Worm (Caenorhabditis elegans) whole organism, mixed stage, embryonic: ENCODE data around the gene nspg-6.
A peak's percentile ranks its signal among the peaks of the same experiment; 100 is the strongest.

ENCODE experiments used
- bed-3 ChIP-seq: fragments of 200-800 bp; sonication (Bioruptor generic); optimal IDR thresholded peaks from 3 replicates; lab custom pipeline; 2018; ENCODE audit warnings: mild to moderate bottlenecking, missing genetic modification characterization, moderate library complexity, missing compliant biosample characterization
- blmp-1 ChIP-seq: fragments of 150-350 bp; optimal IDR thresholded peaks from 2 replicates; lab custom pipeline; 2014; ENCODE audit warnings: missing biosample characterization, missing genetic modification characterization
- ceh-43 ChIP-seq: fragments of 200-800 bp; sonication (Bioruptor generic); optimal IDR thresholded peaks from 2 replicates; lab custom pipeline; 2018; ENCODE audit warnings: mild to moderate bottlenecking, missing genetic modification characterization, moderate library complexity, missing compliant biosample characterization
- ces-1 ChIP-seq: fragments of 150-350 bp; optimal IDR thresholded peaks from 2 replicates; lab custom pipeline; 2014; ENCODE audit warnings: missing biosample characterization, missing genetic modification reagents, missing genetic modification characterization
- cnd-1 ChIP-seq: fragments of 200-800 bp; sonication (Bioruptor generic); optimal IDR thresholded peaks from 2 replicates; lab custom pipeline; 2018; ENCODE audit warnings: mild to moderate bottlenecking, missing genetic modification characterization, missing compliant biosample characterization
- drap-1 ChIP-seq: fragments of 200-800 bp; sonication (Bioruptor generic); optimal IDR thresholded peaks from 3 replicates; lab custom pipeline; 2018; ENCODE audit warnings: mild to moderate bottlenecking, missing genetic modification characterization, missing compliant biosample characterization
- elt-1 ChIP-seq: sonication (generic microtip); optimal IDR thresholded peaks from 2 replicates; lab custom pipeline; 2017; ENCODE audit warnings: missing genetic modification characterization, mild to moderate bottlenecking, missing compliant biosample characterization, antibody characterized with exemption, moderate library complexity, borderline replicate concordance; ENCODE audit not compliant: insufficient read depth
- elt-3 ChIP-seq: fragments of 150-350 bp; optimal IDR thresholded peaks from 2 replicates; lab custom pipeline; 2014; ENCODE audit warnings: missing biosample characterization, missing genetic modification characterization
- ham-2 ChIP-seq: fragments of 200-800 bp; sonication (Bioruptor generic); optimal IDR thresholded peaks from 2 replicates; lab custom pipeline; 2018; ENCODE audit warnings: mild to moderate bottlenecking, missing genetic modification characterization, missing compliant biosample characterization
- hlh-1 ChIP-seq: fragments of 150-350 bp; optimal IDR thresholded peaks from 2 replicates; lab custom pipeline; 2014; ENCODE audit warnings: missing biosample characterization, missing genetic modification reagents, missing genetic modification characterization
- lin-13 ChIP-seq: fragments of 150-350 bp; optimal IDR thresholded peaks from 2 replicates; lab custom pipeline; 2014; ENCODE audit warnings: missing biosample characterization, missing genetic modification characterization
- lin-32 ChIP-seq: fragments of 200-800 bp; sonication (Bioruptor generic); optimal IDR thresholded peaks from 2 replicates; lab custom pipeline; 2018; ENCODE audit warnings: mild to moderate bottlenecking, missing genetic modification characterization, missing compliant biosample characterization
- lsy-2 ChIP-seq: fragments of 150-350 bp; optimal IDR thresholded peaks from 2 replicates; lab custom pipeline; 2014; ENCODE audit warnings: missing biosample characterization, missing genetic modification characterization
- mab-5 ChIP-seq: fragments of 150-350 bp; optimal IDR thresholded peaks from 2 replicates; lab custom pipeline; 2014; ENCODE audit warnings: missing biosample characterization, missing genetic modification characterization
- mep-1 ChIP-seq: fragments of 150-350 bp; optimal IDR thresholded peaks from 2 replicates; lab custom pipeline; 2017; ENCODE audit warnings: missing biosample characterization, missing genetic modification reagents, missing genetic modification characterization, inconsistent platforms
- mls-2 ChIP-seq: sonication (generic microtip); optimal IDR thresholded peaks from 2 replicates; lab custom pipeline; 2016; ENCODE audit warnings: mild to moderate bottlenecking, missing genetic modification characterization, moderate library complexity, missing compliant biosample characterization
- nhr-12 ChIP-seq: fragments of 150-350 bp; optimal IDR thresholded peaks from 2 replicates; lab custom pipeline; 2014; ENCODE audit warnings: missing biosample characterization, missing genetic modification characterization
- nhr-2 ChIP-seq: fragments of 150-350 bp; optimal IDR thresholded peaks from 2 replicates; lab custom pipeline; 2014; ENCODE audit warnings: missing biosample characterization, missing genetic modification characterization
- nhr-237 ChIP-seq: fragments of 150-350 bp; optimal IDR thresholded peaks from 2 replicates; lab custom pipeline; 2014; ENCODE audit warnings: missing biosample characterization, missing genetic modification characterization
- nhr-28 ChIP-seq: fragments of 150-350 bp; optimal IDR thresholded peaks from 2 replicates; lab custom pipeline; 2014; ENCODE audit warnings: missing biosample characterization, missing genetic modification characterization
- pha-4 ChIP-seq: fragments of 150-350 bp; optimal IDR thresholded peaks from 2 replicates; lab custom pipeline; 2018; ENCODE audit warnings: missing biosample characterization, missing genetic modification reagents, missing genetic modification characterization
- sem-2 ChIP-seq: fragments of 200-800 bp; sonication (Bioruptor generic); optimal IDR thresholded peaks from 2 replicates; lab custom pipeline; 2018; ENCODE audit warnings: mild to moderate bottlenecking, missing genetic modification characterization, missing compliant biosample characterization
- sptf-1 ChIP-seq: sonication (generic microtip); optimal IDR thresholded peaks from 2 replicates; lab custom pipeline; 2017; ENCODE audit warnings: mild to moderate bottlenecking, missing genetic modification characterization, moderate library complexity, missing compliant biosample characterization
- tbx-8 ChIP-seq: fragments of 200-800 bp; sonication (Bioruptor generic); optimal IDR thresholded peaks from 2 replicates; lab custom pipeline; 2018; ENCODE audit warnings: mild to moderate bottlenecking, missing genetic modification characterization, moderate library complexity, missing compliant biosample characterization
- unc-120 ChIP-seq: sonication (generic microtip); optimal IDR thresholded peaks from 2 replicates; lab custom pipeline; 2017; ENCODE audit warnings: missing genetic modification characterization, missing compliant biosample characterization; ENCODE audit not compliant: poor library complexity, severe bottlenecking
- unc-39 ChIP-seq: fragments of 150-350 bp; optimal IDR thresholded peaks from 2 replicates; lab custom pipeline; 2014; ENCODE audit warnings: missing biosample characterization, missing genetic modification characterization
- unc-62 ChIP-seq: fragments of 150-350 bp; optimal IDR thresholded peaks from 2 replicates; lab custom pipeline; 2014; ENCODE audit warnings: missing biosample characterization, missing genetic modification reagents, missing genetic modification characterization
- zip-8 ChIP-seq: fragments of 150-350 bp; optimal IDR thresholded peaks from 2 replicates; lab custom pipeline; 2014; ENCODE audit warnings: missing biosample characterization, missing genetic modification characterization
- ztf-11 ChIP-seq: fragments of 150-350 bp; optimal IDR thresholded peaks from 2 replicates; lab custom pipeline; 2014; ENCODE audit warnings: missing biosample characterization, missing genetic modification characterization

The nspg-6 gene

DNA sequence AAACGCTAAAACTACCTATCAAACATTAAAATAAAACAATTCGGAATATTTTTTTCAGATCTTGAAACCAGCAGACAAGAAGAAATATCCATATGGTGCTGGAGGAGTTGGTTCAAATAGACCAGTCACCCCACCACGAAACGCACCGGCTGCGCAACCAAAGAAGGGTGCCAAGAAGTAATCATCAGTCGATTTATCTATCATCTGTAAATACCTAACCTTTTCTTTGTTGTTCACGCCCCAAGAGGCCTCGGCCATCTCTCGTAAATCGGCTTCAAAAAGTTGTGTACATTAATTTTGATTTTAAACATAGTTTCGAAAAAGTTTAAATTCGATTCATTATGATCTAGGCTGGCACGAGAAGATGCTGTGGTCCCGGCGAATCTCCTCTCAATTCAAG, 23.2 kb upstream of the nspg-6 start:
- TF ChIP-seq ceh-43 (GFP tag; lab: Kevin White, UChicago) (no peak), unc-39 (tag; lab: Kevin White, UChicago) (no peak), elt-1 (tag; lab: Kevin White, UChicago) (no peak), lsy-2 (tag; lab: Kevin White, UChicago) (no peak), pha-4 (tag; lab: Kevin White, UChicago) (no peak), mab-5 (tag; lab: Kevin White, UChicago) (no peak), ham-2 (no peak), nhr-2 (tag; lab: Kevin White, UChicago) (no peak), ztf-11 (tag; lab: Kevin White, UChicago) (no peak), cnd-1 (tag; lab: Kevin White, UChicago) (no peak), bed-3 (GFP tag; lab: Kevin White, UChicago) (no peak), nhr-12 (tag; lab: Kevin White, UChicago) (no peak), ces-1 (GFP tag; lab: Kevin White, UChicago) (no peak), lin-32 (no peak), elt-3 (no peak), blmp-1 (tag; lab: Kevin White, UChicago) (no peak)

DNA sequence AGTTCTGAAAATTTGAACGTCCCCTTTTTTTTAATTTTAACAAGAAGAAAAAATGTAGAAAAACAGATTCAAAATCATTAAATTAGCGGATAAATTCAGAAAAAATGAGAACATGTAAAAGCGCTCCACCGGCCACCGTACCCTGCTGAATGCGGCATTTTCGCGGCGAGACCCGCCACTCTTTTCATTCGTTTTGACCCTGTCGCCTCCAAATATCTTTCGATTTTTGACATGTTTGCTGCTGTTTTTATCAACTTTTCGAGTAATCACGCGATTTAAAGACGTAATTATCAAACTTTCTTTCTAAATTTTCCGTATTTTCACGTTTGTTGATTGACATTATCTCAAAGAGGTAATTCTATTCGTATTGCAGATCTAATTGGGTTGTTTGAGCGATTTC, 21.4 kb upstream of the nspg-6 start, which contains the start of gene gsp-2:
Gene gsp-2 (plus strand): TSS at position 374 of the 400 bp plus-strand sequence.
- TF ChIP-seq lsy-2 (tag; lab: Kevin White, UChicago) (peak; percentile 95), pha-4 (tag; lab: Kevin White, UChicago) (peak; percentile 43), hlh-1 (peak; percentile 59), drap-1 (GFP tag; lab: Kevin White, UChicago) (peak; percentile 43), sem-2 (GFP tag; lab: Kevin White, UChicago) (no peak), unc-120 (tag; lab: Kevin White, UChicago) (peak; percentile 7), ces-1 (GFP tag; lab: Kevin White, UChicago) (peak; percentile 45), nhr-237 (tag; lab: Kevin White, UChicago) (peak; percentile 73), mls-2 (tag; lab: Kevin White, UChicago) (no peak), lin-13 (tag; lab: Kevin White, UChicago) (peak; percentile 33), mep-1 (peak; percentile 84), tbx-8 (GFP tag; lab: Kevin White, UChicago) (no peak), sptf-1 (tag; lab: Kevin White, UChicago) (peak; percentile 29)

DNA sequence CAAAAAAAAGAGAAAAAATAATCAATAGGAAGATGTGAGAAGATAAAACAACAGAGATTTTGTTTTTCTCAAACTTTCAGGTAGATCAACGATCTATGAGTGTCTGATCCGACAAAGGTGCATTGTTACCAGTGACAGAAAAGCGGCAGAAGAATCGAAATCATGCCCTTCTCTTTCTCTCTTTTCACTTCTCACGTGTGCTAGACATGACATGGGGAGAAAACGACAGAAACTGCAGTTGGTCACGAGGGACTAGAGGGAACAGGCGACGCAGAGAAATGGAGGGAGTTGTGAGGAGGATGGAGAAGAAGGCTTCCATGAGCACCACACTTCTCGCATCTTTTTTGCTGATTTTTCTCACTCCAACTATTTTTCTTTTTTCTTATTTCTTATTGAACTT, 20.4 kb upstream of the nspg-6 start, which contains the start of gene F56C9.10:
Gene F56C9.10 (minus strand): TSS at position 97 of the 400 bp plus-strand sequence.
- TF ChIP-seq cnd-1 (tag; lab: Kevin White, UChicago), result peak; percentile 15
- TF ChIP-seq unc-62 (GFP tag; lab: Kevin White, UChicago), result peak; percentile 83
- TF ChIP-seq hlh-1, result peak; percentile 77
- TF ChIP-seq mab-5 (tag; lab: Kevin White, UChicago), result no peak
- no peak for TF ChIP-seq lsy-2 (tag; lab: Kevin White, UChicago)
- TF ChIP-seq unc-120 (tag; lab: Kevin White, UChicago), result peak; percentile 65
- TF ChIP-seq sem-2 (GFP tag; lab: Kevin White, UChicago), result no peak
- TF ChIP-seq ces-1 (GFP tag; lab: Kevin White, UChicago), result peak; percentile 32
- TF ChIP-seq elt-1 (tag; lab: Kevin White, UChicago), result no peak
- TF ChIP-seq nhr-237 (tag; lab: Kevin White, UChicago), result peak; percentile 48
- no peak for TF ChIP-seq tbx-8 (GFP tag; lab: Kevin White, UChicago)
- peak; percentile 66 for TF ChIP-seq blmp-1 (tag; lab: Kevin White, UChicago)
- no peak for TF ChIP-seq sptf-1 (tag; lab: Kevin White, UChicago)
- peak; percentile 6 for TF ChIP-seq mls-2 (tag; lab: Kevin White, UChicago)
- TF ChIP-seq bed-3 (GFP tag; lab: Kevin White, UChicago), result no peak
- TF ChIP-seq ham-2, result peak; percentile 9
- peak; percentile 14 for TF ChIP-seq mep-1

DNA sequence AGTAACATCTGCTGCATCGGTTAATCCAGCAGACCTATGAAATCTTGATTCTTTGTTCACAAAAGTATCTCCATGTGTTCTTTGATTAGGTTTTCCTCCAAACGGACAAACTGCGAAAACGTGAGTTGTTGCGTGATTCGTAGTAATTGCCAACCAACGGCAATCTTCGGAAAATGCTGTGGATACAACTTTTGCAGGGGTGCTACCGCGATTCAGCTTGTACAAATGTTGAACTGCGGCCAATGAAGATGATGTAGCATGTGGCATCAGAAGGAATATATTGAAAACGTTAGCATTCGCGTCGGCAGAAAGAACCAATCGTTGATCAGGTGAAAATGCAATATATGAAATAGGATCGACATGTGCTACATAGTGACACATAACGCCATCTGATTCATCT, 16.9 kb upstream of the nspg-6 start:
- TF ChIP-seq blmp-1 (tag; lab: Kevin White, UChicago) (no peak), nhr-28 (no peak), ces-1 (GFP tag; lab: Kevin White, UChicago) (no peak), lsy-2 (tag; lab: Kevin White, UChicago) (no peak), cnd-1 (tag; lab: Kevin White, UChicago) (no peak), ham-2 (no peak), zip-8 (tag; lab: Kevin White, UChicago) (no peak)
